Fruit fly (Drosophila melanogaster) whole organism, embryonic: ENCODE results near the gene CG42823.

Experiments used
- CG10267 ChIP-seq: fragments of 200-800 bp; sonication (Bioruptor generic); optimal IDR thresholded peaks from 2 replicates; lab custom pipeline; 2018; ENCODE audit warnings: missing biosample characterization, mild to moderate bottlenecking, missing genetic modification characterization, moderate library complexity
- CG10321 ChIP-seq: fragments of 200-800 bp; sonication (Bioruptor generic); IDR thresholded peaks from 2 replicates; pipeline ENCODE4 v1.3.6; 2022; ENCODE audit warnings: missing biosample characterization, missing genetic modification characterization
- CG10543 ChIP-seq: fragments of 200-800 bp; sonication (Bioruptor generic); optimal IDR thresholded peaks from 3 replicates; lab custom pipeline; 2017; ENCODE audit warnings: missing biosample characterization, mild to moderate bottlenecking, missing genetic modification characterization, moderate library complexity
- CG11504 ChIP-seq: fragments of 200-800 bp; sonication (Bioruptor generic); optimal IDR thresholded peaks from 3 replicates; lab custom pipeline; 2019; ENCODE audit warnings: missing biosample characterization, mild to moderate bottlenecking, missing genetic modification characterization, moderate library complexity
- CG13775 ChIP-seq: fragments of 200-800 bp; sonication (Bioruptor generic); optimal IDR thresholded peaks from 3 replicates; lab custom pipeline; 2017; ENCODE audit warnings: missing biosample characterization, mild to moderate bottlenecking, missing genetic modification characterization
- CG13894 ChIP-seq: fragments of 200-800 bp; sonication (Bioruptor generic); optimal IDR thresholded peaks from 3 replicates; lab custom pipeline; 2018; ENCODE audit warnings: missing biosample characterization, mild to moderate bottlenecking, missing genetic modification characterization, moderate library complexity
- CG14014 ChIP-seq: fragments of 200-800 bp; sonication (Bioruptor generic); IDR thresholded peaks from 2 replicates; pipeline ENCODE4 v1.3.6; 2022; ENCODE audit warnings: missing biosample characterization, missing genetic modification characterization
- CG14710 ChIP-seq: fragments of 200-800 bp; sonication (Bioruptor generic); optimal IDR thresholded peaks from 3 replicates; lab custom pipeline; 2019; ENCODE audit warnings: missing biosample characterization, mild to moderate bottlenecking, missing genetic modification characterization, moderate library complexity
- CG15011 ChIP-seq: fragments of 200-800 bp; sonication (Bioruptor generic); optimal IDR thresholded peaks from 3 replicates; lab custom pipeline; 2018; ENCODE audit warnings: missing biosample characterization, mild to moderate bottlenecking, missing genetic modification characterization
- CG17385 ChIP-seq: fragments of 200-800 bp; sonication (Bioruptor generic); optimal IDR thresholded peaks from 3 replicates; lab custom pipeline; 2018; ENCODE audit warnings: missing biosample characterization, mild to moderate bottlenecking, missing genetic modification characterization
- CG18011 ChIP-seq: fragments of 200-800 bp; sonication (Bioruptor generic); optimal IDR thresholded peaks from 2 replicates; lab custom pipeline; 2017; ENCODE audit warnings: missing biosample characterization, missing genetic modification characterization, mild to moderate bottlenecking, moderate library complexity, missing genotype
- CG18764 ChIP-seq: fragments of 200-800 bp; sonication (Bioruptor generic); optimal IDR thresholded peaks from 3 replicates; lab custom pipeline; 2016; ENCODE audit warnings: missing biosample characterization, missing genetic modification characterization
- CG31388 ChIP-seq: fragments of 200-800 bp; sonication (Bioruptor generic); optimal IDR thresholded peaks from 2 replicates; lab custom pipeline; 2016; ENCODE audit warnings: missing biosample characterization, missing genetic modification characterization
- CG32532 ChIP-seq: fragments of 200-800 bp; sonication (Bioruptor generic); IDR thresholded peaks from 2 replicates; pipeline ENCODE4 v1.3.6; 2022; ENCODE audit warnings: missing biosample characterization, missing genetic modification characterization
- CG32767 ChIP-seq: fragments of 200-800 bp; sonication (Bioruptor generic); IDR thresholded peaks from 2 replicates; pipeline ENCODE4 v1.3.6; 2022; ENCODE audit warnings: missing biosample characterization, missing genetic modification characterization
- CG3726 ChIP-seq: fragments of 200-800 bp; sonication (Bioruptor generic); IDR thresholded peaks from 3 replicates; pipeline ENCODE4, ENCODE4 v1.3.6; 2022; ENCODE audit warnings: missing biosample characterization, missing genetic modification characterization
- CG3847 ChIP-seq: fragments of 200-800 bp; sonication (Bioruptor generic); IDR thresholded peaks from 2 replicates; pipeline ENCODE4 v1.3.6; 2022; ENCODE audit warnings: missing biosample characterization, missing genetic modification characterization
- CG4360 ChIP-seq: fragments of 200-800 bp; sonication (Bioruptor generic); IDR thresholded peaks from 2 replicates; pipeline ENCODE4 v1.3.6; 2022; ENCODE audit warnings: missing biosample characterization, missing genetic modification characterization
- CG7987 ChIP-seq: fragments of 200-800 bp; sonication (Bioruptor generic); optimal IDR thresholded peaks from 2 replicates; lab custom pipeline; 2018; ENCODE audit warnings: missing biosample characterization, mild to moderate bottlenecking, missing genetic modification characterization, moderate library complexity
- D ChIP-seq, 2 experiments: fragments of 200-800 bp in 1 of 2; fragments of >200 bp in 1 of 2; sonication (Bioruptor generic) in 1 of 2; optimal IDR thresholded peaks; 2 replicates in 1 of 2; 3 replicates in 1 of 2; lab custom pipeline; 2017; ENCODE audit warnings: mild to moderate bottlenecking in 1 of 2, missing biosample characterization in 1 of 2, missing genetic modification characterization in 1 of 2, missing genetic modification reagents in 1 of 2
- Drgx ChIP-seq: fragments of 200-800 bp; sonication (Bioruptor generic); IDR thresholded peaks from 2 replicates; pipeline ENCODE4 v1.3.6; 2022; ENCODE audit warnings: missing biosample characterization, missing genetic modification characterization
- E2f2 ChIP-seq: fragments of 200-800 bp; sonication (Bioruptor generic); IDR thresholded peaks from 2 replicates; pipeline ENCODE4 v1.3.6; 2022; ENCODE audit warnings: missing biosample characterization, missing genetic modification characterization
- HLH54F ChIP-seq: fragments of 200-800 bp; sonication (Bioruptor generic); optimal IDR thresholded peaks from 3 replicates; lab custom pipeline; 2016; ENCODE audit warnings: missing biosample characterization, missing genetic modification characterization
- HLHmδ ChIP-seq: fragments of 200-800 bp; sonication (Bioruptor generic); optimal IDR thresholded peaks from 2 replicates; lab custom pipeline; 2018; ENCODE audit warnings: missing biosample characterization, mild to moderate bottlenecking, missing genetic modification characterization, moderate library complexity
- Hsf ChIP-seq: fragments of 200-800 bp; sonication (Bioruptor generic); optimal IDR thresholded peaks from 3 replicates; lab custom pipeline; 2016; ENCODE audit warnings: missing biosample characterization, missing genetic modification characterization
- Lhr ChIP-seq: fragments of 200-800 bp; sonication (Bioruptor generic); optimal IDR thresholded peaks from 3 replicates; lab custom pipeline; 2017; ENCODE audit warnings: mild to moderate bottlenecking, missing biosample characterization, missing genetic modification reagents, missing genetic modification characterization
- Med ChIP-seq: fragments of 200-800 bp; sonication (Bioruptor generic); peaks from one replicate; lab custom pipeline; 2016; ENCODE audit warnings: missing biosample characterization, missing genetic modification characterization, mild to moderate bottlenecking, inconsistent platforms, moderate library complexity
- Usf ChIP-seq: fragments of 200-800 bp; sonication (Bioruptor generic); optimal IDR thresholded peaks from 2 replicates; lab custom pipeline; 2017; ENCODE audit warnings: missing genotype, missing biosample characterization, missing genetic modification characterization
- ara ChIP-seq: fragments of 200-800 bp; sonication (Bioruptor generic); IDR thresholded peaks from 2 replicates; pipeline ENCODE4 v1.3.6; 2022; ENCODE audit warnings: missing biosample characterization, missing genetic modification characterization
- br ChIP-seq: fragments of >200 bp; optimal IDR thresholded peaks from 2 replicates; lab custom pipeline; 2017
- chif ChIP-seq, 2 experiments: fragments of 200-800 bp; sonication (Bioruptor generic); optimal IDR thresholded peaks; 3 replicates each; lab custom pipeline; 2016; ENCODE audit warnings: missing biosample characterization in 2 of 2, missing genetic modification characterization in 2 of 2
- chm ChIP-seq: fragments of 200-800 bp; sonication (Bioruptor generic); IDR thresholded peaks from 2 replicates; pipeline ENCODE4 v1.3.6; 2022; ENCODE audit warnings: missing biosample characterization, missing genetic modification characterization
- crc ChIP-seq: fragments of 200-800 bp; sonication (Bioruptor generic); optimal IDR thresholded peaks from 2 replicates; lab custom pipeline; 2016; ENCODE audit warnings: missing biosample characterization, missing genetic modification characterization
- danr ChIP-seq: fragments of 200-800 bp; sonication (Bioruptor generic); IDR thresholded peaks from 2 replicates; pipeline ENCODE4 v1.3.6; 2022; ENCODE audit warnings: missing biosample characterization, missing genetic modification characterization
- esg ChIP-seq: fragments of 200-800 bp; sonication (Bioruptor generic); conservative IDR thresholded peaks from 2 replicates; pipeline ENCODE4 v1.3.6; 2022; ENCODE audit warnings: missing biosample characterization, missing genetic modification characterization
- ftz-f1 ChIP-seq: fragments of 200-800 bp; sonication (Bioruptor generic); optimal IDR thresholded peaks from 2 replicates; lab custom pipeline; 2016; ENCODE audit warnings: missing biosample characterization, missing genetic modification characterization
- her ChIP-seq: fragments of 200-800 bp; sonication (Bioruptor generic); optimal IDR thresholded peaks from 2 replicates; lab custom pipeline; 2016; ENCODE audit warnings: missing biosample characterization, missing genetic modification characterization
- jing ChIP-seq: fragments of 200-800 bp; sonication (Bioruptor generic); optimal IDR thresholded peaks from 2 replicates; lab custom pipeline; 2018; ENCODE audit warnings: missing biosample characterization, mild to moderate bottlenecking, missing genetic modification characterization
- jumu ChIP-seq: fragments of 200-800 bp; sonication (Bioruptor generic); optimal IDR thresholded peaks from 3 replicates; lab custom pipeline; 2016; ENCODE audit warnings: missing biosample characterization, missing genetic modification characterization
- prd ChIP-seq, 3 experiments: fragments of >200 bp in 2 of 3; fragments of 200-800 bp in 1 of 3; sonication (Bioruptor generic) in 1 of 3; optimal IDR thresholded peaks in 2 of 3; IDR thresholded peaks in 1 of 3; 2 replicates in 2 of 3; 3 replicates in 1 of 3; pipeline versions ENCODE4 v1.3.6 to Lab custom; 2017 to 2022; ENCODE audit warnings: missing biosample characterization in 1 of 3, missing genetic modification characterization in 1 of 3
- pzg ChIP-seq: fragments of 200-800 bp; sonication (Bioruptor generic); optimal IDR thresholded peaks from 3 replicates; lab custom pipeline; 2018; ENCODE audit warnings: missing biosample characterization, mild to moderate bottlenecking, missing genetic modification characterization, moderate library complexity
- ranshi ChIP-seq: fragments of 200-800 bp; sonication (Bioruptor generic); IDR thresholded peaks from 2 replicates; pipeline ENCODE4 v1.3.6; 2022; ENCODE audit warnings: missing biosample characterization, missing genetic modification characterization
- sens ChIP-seq: fragments of 200-800 bp; sonication (Bioruptor generic); peaks from one replicate; lab custom pipeline; 2016; ENCODE audit warnings: missing biosample characterization, missing genetic modification characterization
- slp2 ChIP-seq: fragments of 200-800 bp; sonication (Bioruptor generic); optimal IDR thresholded peaks from 2 replicates; lab custom pipeline; 2016; ENCODE audit warnings: missing biosample characterization, missing genetic modification characterization
- stwl ChIP-seq: fragments of 200-800 bp; sonication (Bioruptor generic); optimal IDR thresholded peaks from 3 replicates; lab custom pipeline; 2018; ENCODE audit warnings: missing biosample characterization, mild to moderate bottlenecking, missing genetic modification characterization, moderate library complexity
- wek ChIP-seq: fragments of 200-800 bp; sonication (Bioruptor generic); optimal IDR thresholded peaks from 3 replicates; lab custom pipeline; 2018; ENCODE audit warnings: missing biosample characterization, mild to moderate bottlenecking, missing genetic modification characterization, moderate library complexity
- zen ChIP-seq: fragments of 200-800 bp; sonication (Bioruptor generic); optimal IDR thresholded peaks from 3 replicates; lab custom pipeline; 2018; ENCODE audit warnings: missing biosample characterization, mild to moderate bottlenecking, missing genetic modification characterization, moderate library complexity
- zfh2 ChIP-seq: fragments of 200-800 bp; sonication (Bioruptor generic); optimal IDR thresholded peaks from 2 replicates; lab custom pipeline; 2016; ENCODE audit warnings: missing biosample characterization, missing genetic modification characterization

The CG42823 gene

DNA sequence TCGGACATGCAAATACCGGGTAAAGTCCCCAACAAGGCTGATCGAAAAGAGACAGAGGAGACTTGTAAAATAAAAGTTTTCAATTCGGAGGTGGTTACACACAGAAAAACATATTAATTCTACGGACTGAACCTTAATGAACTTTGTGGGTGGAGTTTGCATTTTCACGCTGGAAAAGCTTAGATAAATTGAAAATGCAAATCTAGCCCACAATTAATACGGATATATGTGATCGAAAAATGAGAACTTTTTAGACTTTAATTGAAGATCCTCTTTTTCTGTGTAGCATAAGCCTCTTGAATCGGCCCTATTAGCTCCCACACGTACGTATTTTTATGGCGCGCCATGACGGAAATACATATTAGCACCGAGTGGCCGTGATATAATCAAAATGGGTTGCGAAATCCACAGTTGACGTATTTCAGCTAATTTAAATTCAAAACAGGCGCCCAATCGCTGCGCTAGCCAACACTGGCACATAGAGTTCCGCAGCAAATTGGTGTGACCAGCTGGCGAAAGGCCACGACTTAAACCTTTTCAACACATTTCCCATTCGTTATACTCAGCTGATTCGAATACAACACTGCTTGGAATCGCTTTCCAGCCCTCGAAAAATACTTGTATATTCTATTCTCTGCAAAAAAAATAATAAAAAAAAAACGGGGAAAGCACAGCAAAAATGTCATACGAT lies 19.4 kb downstream of the CG42823 start (continued):
- TF ChIP-seq CG14710 (tag; lab: Kevin White, UChicago) = peak; percentile 64
- TF ChIP-seq slp2 = no peak
- TF ChIP-seq CG18764 (GFP tag; lab: Kevin White, UChicago) = peak; percentile 4
- peak; percentile 23 for TF ChIP-seq jing
- peak; percentile 55 for TF ChIP-seq her (GFP tag; lab: Kevin White, UChicago)
- TF ChIP-seq pzg (GFP tag; lab: Kevin White, UChicago) = peak; percentile 96
- peak; percentile 75 for TF ChIP-seq Lhr
- peak; percentile 96 for TF ChIP-seq Med (GFP tag; lab: Kevin White, UChicago)
- TF ChIP-seq zfh2 = peak; percentile 61
- TF ChIP-seq danr (GFP tag; lab: Robert Waterston, UW) = peak; percentile 38; the same call in 1 of the 2 replicates
- TF ChIP-seq HLH54F = peak; percentile 60
- peak; percentile 52 for TF ChIP-seq CG15011
- peak; percentile 98 for TF ChIP-seq E2f2 (GFP tag; lab: Robert Waterston, UW)
- TF ChIP-seq CG10321 (GFP tag; lab: Robert Waterston, UW) = 0 out of 2 replicates have a peak, but pooled peaks have one; percentile 7
- no peak for TF ChIP-seq CG31388 (GFP tag; lab: Kevin White, UChicago)
- TF ChIP-seq CG32532 (GFP tag; lab: Robert Waterston, UW) = peak; percentile 63
- TF ChIP-seq Drgx (GFP tag; lab: Robert Waterston, UW) = peak; percentile 45; the same call in 1 of the 2 replicates
- peak; percentile 14; the same call in 1 of the 2 replicates for TF ChIP-seq ranshi (GFP tag; lab: Robert Waterston, UW)
- peak; percentile 97 for TF ChIP-seq stwl (tag; lab: Kevin White, UChicago)
- peak; percentile 71 for TF ChIP-seq CG11504 (tag; lab: Kevin White, UChicago)
- TF ChIP-seq CG3847 (GFP tag; lab: Robert Waterston, UW) = peak; percentile 72
- peak; percentile 23 for TF ChIP-seq CG18011 (GFP tag; lab: Kevin White, UChicago)
- TF ChIP-seq CG3726 (GFP tag; lab: Robert Waterston, UW) = no peak
- TF ChIP-seq prd (optimal IDR thresholded peaks at IDR 0.05; lab: Kevin White, UChicago) = no peak
- TF ChIP-seq prd (GFP tag; IDR thresholded peaks at IDR 0.05; lab: Robert Waterston, UW) = 0 out of 3 replicates have a peak, but pooled peaks have one; percentile 51
- peak; percentile 38 for TF ChIP-seq CG13775 (GFP tag; lab: Kevin White, UChicago)
- TF ChIP-seq CG14014 = peak; percentile 66
- peak; percentile 44 for TF ChIP-seq CG10543
- TF ChIP-seq Usf (GFP tag; lab: Kevin White, UChicago) = peak; percentile 37
- peak; percentile 3 for TF ChIP-seq CG17385 (GFP tag; lab: Kevin White, UChicago)
- TF ChIP-seq ftz-f1 (GFP tag; lab: Kevin White, UChicago) = peak; percentile 81
- peak; percentile 21 for TF ChIP-seq zen (tag; lab: Kevin White, UChicago)
- peak; percentile 48; the same call in 1 of the 2 replicates for TF ChIP-seq esg
- TF ChIP-seq CG13894 = peak; percentile 73
- peak; percentile 98 for TF ChIP-seq CG10267 (tag; lab: Kevin White, UChicago)
- TF ChIP-seq wek (GFP tag; lab: Kevin White, UChicago) = peak; percentile 46
- TF ChIP-seq br (lab: Kevin White, UChicago) = no peak
- peak; percentile 90 for TF ChIP-seq sens (GFP tag; lab: Kevin White, UChicago)
- peak; percentile 31 for TF ChIP-seq HLHmδ (GFP tag; lab: Kevin White, UChicago)
- no peak for TF ChIP-seq D (optimal IDR thresholded peaks at IDR 0.05; lab: Kevin White, UChicago)
- no peak for TF ChIP-seq D (GFP tag; optimal IDR thresholded peaks at IDR 0.05; lab: Kevin White, UChicago)
- TF ChIP-seq CG4360 (GFP tag; lab: Robert Waterston, UW) = peak; percentile 24; the same call in 1 of the 2 replicates
- peak; percentile 84 for TF ChIP-seq CG32767 (GFP tag; lab: Robert Waterston, UW)
- TF ChIP-seq chif (GFP tag; optimal IDR thresholded peaks at IDR 0.05; lab: Kevin White, UChicago) = peak; percentile 55 to 56
- TF ChIP-seq ara (GFP tag; lab: Robert Waterston, UW) = peak; percentile 40; the same call in 1 of the 2 replicates
- no peak; the same call in 1 of the 2 replicates for TF ChIP-seq chm
- TF ChIP-seq CG7987 (GFP tag; lab: Kevin White, UChicago) = peak; percentile 65
- peak; percentile 67 for TF ChIP-seq jumu
- TF ChIP-seq Hsf (GFP tag; lab: Kevin White, UChicago) = peak; percentile 52
- TF ChIP-seq crc (GFP tag; lab: Kevin White, UChicago) = peak; percentile 38
